Worm (Caenorhabditis elegans): ENCODE results near the gene rom-2.
A peak's percentile ranks its signal among the peaks of the same experiment; 100 is the strongest.

Gene rom-2

ce11 chrIII:9629855-9630254 is 34.4 kb upstream of the rom-2 start, which contains the start of gene rpac-19 (continued):
- TF ChIP-seq unc-130 (GFP tag; optimal IDR thresholded peaks at IDR 0.05), result peak; percentile 78
- TF ChIP-seq egl-44 (GFP tag; IDR thresholded peaks at IDR 0.05), result peak; percentile 83
- TF ChIP-seq ztf-3 (GFP tag; optimal IDR thresholded peaks at IDR 0.05), result peak; percentile 20
- peak; percentile 25 for TF ChIP-seq K12H6.12 (tag; optimal IDR thresholded peaks at IDR 0.05)
- TF ChIP-seq nhr-27 (tag; optimal IDR thresholded peaks at IDR 0.05), result no peak
- TF ChIP-seq aptf-3 (GFP tag; IDR thresholded peaks at IDR 0.05), result no peak
- no peak for TF ChIP-seq egl-18 (GFP tag; IDR thresholded peaks at IDR 0.05)
- peak; percentile 2 for TF ChIP-seq F57C9.4 (tag; optimal IDR thresholded peaks at IDR 0.05)
- TF ChIP-seq dpl-1 (GFP tag; optimal IDR thresholded peaks at IDR 0.05), result peak; percentile 10
- no peak for TF ChIP-seq F37B4.10 (GFP tag; IDR thresholded peaks at IDR 0.05)
- no peak for TF ChIP-seq lir-1 (GFP tag; conservative IDR thresholded peaks at IDR 0.05)
- TF ChIP-seq madf-10 (tag; optimal IDR thresholded peaks at IDR 0.05), result peak; percentile 80
- TF ChIP-seq attf-6 (GFP tag; IDR thresholded peaks at IDR 0.05), result peak; percentile 60
- no peak for TF ChIP-seq hmg-20 (GFP tag; IDR thresholded peaks at IDR 0.05)
- TF ChIP-seq zfh-2 (GFP tag; conservative IDR thresholded peaks at IDR 0.05), result no peak
- peak in 2 of 3 experiments; percentile 23 to 79 for TF ChIP-seq lin-35 (GFP tag; optimal IDR thresholded peaks at IDR 0.05)
- no peak for TF ChIP-seq sptf-2 (GFP tag; optimal IDR thresholded peaks at IDR 0.05)
- peak; percentile 48; the same call in 1 of the 2 replicates for TF ChIP-seq C17E4.6 (GFP tag; IDR thresholded peaks at IDR 0.05)
- TF ChIP-seq bed-2 (GFP tag; IDR thresholded peaks at IDR 0.05), result 0 out of 2 replicates have a peak, but pooled peaks have one; percentile 52
- 0 out of 2 replicates have a peak, but pooled peaks have one; percentile 31 for TF ChIP-seq aptf-2 (GFP tag; conservative IDR thresholded peaks at IDR 0.05)
- TF ChIP-seq sdz-38 (tag; optimal IDR thresholded peaks at IDR 0.05), result no peak
- TF ChIP-seq rpc-1 (optimal IDR thresholded peaks at IDR 0.05), result peak; percentile 37
- TF ChIP-seq rpc-1 (tag; optimal IDR thresholded peaks at IDR 0.05), result no peak
- peak; percentile 65 for TF ChIP-seq F52B5.7 (tag; optimal IDR thresholded peaks at IDR 0.05)
- peak; percentile 57 for TF ChIP-seq lsl-1 (GFP tag; optimal IDR thresholded peaks at IDR 0.05)
- TF ChIP-seq mes-4 (tag; optimal IDR thresholded peaks at IDR 0.05), result peak; percentile 53
- TF ChIP-seq ztf-22 (GFP tag; optimal IDR thresholded peaks at IDR 0.05), result peak; percentile 34
- no peak for TF ChIP-seq sea-2 (GFP tag; IDR thresholded peaks at IDR 0.05)
- peak; percentile 79 for TF ChIP-seq attf-5 (GFP tag; optimal IDR thresholded peaks at IDR 0.05)
- peak; percentile 80 for TF ChIP-seq lin-54 (GFP tag; optimal IDR thresholded peaks at IDR 0.05)
- TF ChIP-seq repo-1 (tag; optimal IDR thresholded peaks at IDR 0.05), result peak; percentile 89
- peak; percentile 66 for TF ChIP-seq F33H1.4 (GFP tag; IDR thresholded peaks at IDR 0.05)
- peak; percentile 42 for TF ChIP-seq efl-1 (GFP tag; optimal IDR thresholded peaks at IDR 0.05)
- TF ChIP-seq ceh-79 (tag; optimal IDR thresholded peaks at IDR 0.05), result peak; percentile 85
- peak; percentile 30 for TF ChIP-seq T07F8.4 (tag; optimal IDR thresholded peaks at IDR 0.05)
- no peak for TF ChIP-seq dpff-1 (tag; optimal IDR thresholded peaks at IDR 0.05)
- no peak for TF ChIP-seq ceh-27 (GFP tag; optimal IDR thresholded peaks at IDR 0.05)
- no peak for TF ChIP-seq nhr-179 (tag; optimal IDR thresholded peaks at IDR 0.05)
- 0 out of 2 replicates have a peak, but pooled peaks have one; percentile 43 for TF ChIP-seq lin-26 (GFP tag; IDR thresholded peaks at IDR 0.05)
- peak; percentile 28 for TF ChIP-seq die-1 (tag; optimal IDR thresholded peaks at IDR 0.05)
- 0 out of 2 replicates have a peak, but pooled peaks have one; percentile 56 for TF ChIP-seq ztf-25 (GFP tag; IDR thresholded peaks at IDR 0.05)
- TF ChIP-seq madf-6 (GFP tag; IDR thresholded peaks at IDR 0.05), result peak; percentile 80
- TF ChIP-seq ceh-58 (GFP tag; IDR thresholded peaks at IDR 0.05), result no peak
- 0 out of 2 replicates have a peak, but pooled peaks have one; percentile 51 for TF ChIP-seq cebp-1 (GFP tag; IDR thresholded peaks at IDR 0.05)
- TF ChIP-seq cebp-1 (tag; optimal IDR thresholded peaks at IDR 0.05), result peak; percentile 83
- no peak for TF ChIP-seq hlh-26 (GFP tag; conservative IDR thresholded peaks at IDR 0.05)
- no peak for TF ChIP-seq akir-1 (GFP tag; optimal IDR thresholded peaks at IDR 0.05)
- TF ChIP-seq nhr-120 (GFP tag; IDR thresholded peaks at IDR 0.05), result no peak
- TF ChIP-seq snpc-1.3 (tag; optimal IDR thresholded peaks at IDR 0.05; ENCODE audit: insufficient read depth), result peak; percentile 53
- peak; percentile 61 for TF ChIP-seq chd-7 (tag; optimal IDR thresholded peaks at IDR 0.05)

Measured in whole organism, young adult.